Worm (Caenorhabditis elegans) whole organism, midembryonic: ENCODE measurements around the gene mltn-7.

Source experiments
- T22C8.4 ChIP-seq: fragments of 200-800 bp; sonication (Bioruptor generic); IDR thresholded peaks from 2 replicates; pipeline ENCODE4 v1.3.6; 2022; ENCODE audit warnings: missing genetic modification characterization, missing compliant biosample characterization
- flt-1 ChIP-seq: fragments of 200-800 bp; sonication (Bioruptor generic); IDR thresholded peaks from 2 replicates; pipeline ENCODE4 v1.3.6; 2022; ENCODE audit warnings: missing genetic modification characterization, missing compliant biosample characterization
- klf-2 ChIP-seq: fragments of 200-800 bp; sonication (Bioruptor generic); conservative IDR thresholded peaks from 2 replicates; pipeline ENCODE4 v1.3.6; 2022; ENCODE audit warnings: missing genetic modification reagents, missing genetic modification characterization, missing compliant biosample characterization
- ref-1 ChIP-seq: fragments of 200-800 bp; sonication (Bioruptor generic); conservative IDR thresholded peaks from 2 replicates; pipeline ENCODE4 v1.3.6; 2022; ENCODE audit warnings: missing genetic modification reagents, missing genetic modification characterization, missing compliant biosample characterization
- tab-1 ChIP-seq: fragments of 200-800 bp; sonication (Bioruptor generic); IDR thresholded peaks from 2 replicates; pipeline ENCODE4 v1.3.6; 2022; ENCODE audit warnings: missing genetic modification characterization, missing compliant biosample characterization
- ztf-29 ChIP-seq: fragments of 200-800 bp; sonication (Bioruptor generic); IDR thresholded peaks from 2 replicates; pipeline ENCODE4 v1.3.6; 2022; ENCODE audit warnings: missing genetic modification reagents, missing genetic modification characterization, missing compliant biosample characterization

- TF ChIP-seq ref-1 (GFP tag; lab: Robert Waterston, UW) (no peak), flt-1 (GFP tag; lab: Robert Waterston, UW) (no peak), klf-2 (GFP tag; lab: Robert Waterston, UW) (no peak), T22C8.4 (GFP tag; lab: Robert Waterston, UW) (no peak), ztf-29 (GFP tag; lab: Robert Waterston, UW) (no peak), tab-1 (GFP tag; lab: Robert Waterston, UW) (no peak)
These were observed 19.3 kb upstream of the mltn-7 start for ce11 chrV:350822-351221.
